Fruit fly (Drosophila melanogaster): ENCODE results near the gene CG17490.

dm6 chr2L:22574314-22574713 lies 36.8 kb downstream of the CG17490 start:
- TF ChIP-seq D19B (GFP tag; optimal IDR thresholded peaks at IDR 0.05), result no peak
- no peak for TF ChIP-seq CrebB (tag; optimal IDR thresholded peaks at IDR 0.05)
- TF ChIP-seq Awh (GFP tag; IDR thresholded peaks at IDR 0.05), result no peak
- no peak for TF ChIP-seq Dll (GFP tag; IDR thresholded peaks at IDR 0.05; ENCODE audit: partially characterized antibody)
- TF ChIP-seq h (optimal IDR thresholded peaks at IDR 0.05), result no peak
- no peak for TF ChIP-seq row (GFP tag; IDR thresholded peaks at IDR 0.05)
- no peak for TF ChIP-seq GATAe (GFP tag; conservative IDR thresholded peaks at IDR 0.05)

All from whole organism, embryonic.